Fruit fly (Drosophila melanogaster): Measurements from ENCODE around the gene CG6418.

Gene CG6418

DNA sequence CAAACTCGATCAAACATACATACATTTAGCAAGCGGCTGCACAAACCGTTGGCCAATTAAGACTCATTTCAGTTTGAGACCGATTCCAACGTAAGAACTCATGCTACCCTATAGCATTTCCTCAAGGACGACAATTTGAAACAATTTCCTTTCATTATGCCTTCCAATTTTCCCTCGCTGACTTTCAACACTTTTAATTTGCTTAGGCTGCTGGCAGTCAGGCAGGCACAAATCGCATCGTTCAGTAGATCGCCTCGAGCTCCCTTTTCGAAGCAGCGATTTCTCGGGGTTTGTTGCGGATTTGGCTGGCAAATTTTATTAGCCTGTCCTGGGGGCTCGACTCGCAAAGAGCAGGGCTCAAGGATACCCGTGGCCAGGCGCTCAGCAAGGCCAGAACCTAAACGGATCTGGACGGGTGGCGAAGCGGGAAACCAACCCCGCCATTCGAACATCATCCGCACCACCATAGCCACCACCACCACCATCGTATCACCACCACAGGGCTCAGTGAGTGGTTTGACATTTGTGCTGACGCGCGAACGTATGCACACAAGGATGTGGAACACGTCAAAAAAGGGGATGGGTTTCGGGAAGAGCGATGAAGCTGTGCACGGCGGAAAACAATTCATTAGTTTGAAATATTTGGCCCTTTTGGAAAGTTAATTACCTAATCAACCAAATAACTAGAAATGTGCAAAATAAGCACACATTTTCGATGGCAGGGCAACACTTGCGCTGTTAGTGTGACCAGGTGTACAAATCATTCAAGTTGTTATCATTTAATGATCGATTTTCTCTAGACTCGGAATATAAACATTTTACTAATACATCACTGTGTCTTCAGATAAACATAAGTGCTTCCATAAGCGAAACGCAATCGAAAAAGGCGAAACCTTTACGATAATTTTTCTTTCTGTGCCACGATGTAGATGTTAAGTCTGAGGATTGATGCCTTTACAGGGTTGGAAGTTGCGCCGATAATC lies 34.0 kb downstream of the CG6418 start:
- TF ChIP-seq woc (GFP tag; optimal IDR thresholded peaks at IDR 0.05) (peak; percentile 45), rgr (GFP tag; optimal IDR thresholded peaks at IDR 0.05) (peak; percentile 25), ey (GFP tag; optimal IDR thresholded peaks at IDR 0.05) (peak; percentile 39), Dif (GFP tag; optimal IDR thresholded peaks at IDR 0.05; ENCODE audit: partially characterized antibody) (peak; percentile 15), Abd-B (GFP tag; optimal IDR thresholded peaks at IDR 0.05) (no peak), psq (GFP tag; optimal IDR thresholded peaks at IDR 0.05) (peak; percentile 11), OdsH (GFP tag; optimal IDR thresholded peaks at IDR 0.05) (peak; percentile 11), fru (GFP tag; optimal IDR thresholded peaks at IDR 0.05) (peak; percentile 34), Jra (GFP tag; optimal IDR thresholded peaks at IDR 0.05) (no peak), foxo (GFP tag; optimal IDR thresholded peaks at IDR 0.05) (peak in 1 of 2 experiments; percentile 52)

DNA sequence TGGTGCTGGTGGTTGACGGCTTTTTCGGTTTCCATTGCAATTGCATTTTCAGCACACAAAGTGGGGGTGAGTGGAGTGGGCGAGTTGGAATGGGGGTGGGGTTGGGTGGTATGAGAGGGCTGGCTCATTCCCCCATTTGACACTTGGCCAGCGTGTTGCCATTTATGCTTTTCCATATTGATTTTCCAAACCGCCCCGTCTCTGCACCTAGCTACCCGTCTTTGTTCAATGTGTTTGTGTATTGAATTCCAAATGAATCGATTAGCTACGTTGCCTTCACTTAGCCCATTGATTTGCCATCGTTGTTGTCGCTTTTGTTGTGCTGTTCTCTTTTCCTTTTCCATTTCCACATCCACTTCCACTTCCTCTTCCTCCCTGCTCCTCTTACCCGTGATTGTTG lies 35.2 kb downstream of the CG6418 start:
- no peak for TF ChIP-seq Hr83 (GFP tag; optimal IDR thresholded peaks at IDR 0.05; ENCODE audit: poor library complexity, severe bottlenecking)
- TF ChIP-seq Dfd (GFP tag; optimal IDR thresholded peaks at IDR 0.05) = no peak
- no peak for TF ChIP-seq jim (GFP tag; optimal IDR thresholded peaks at IDR 0.05)
- no peak for TF ChIP-seq dsf (GFP tag; optimal IDR thresholded peaks at IDR 0.05; ENCODE audit: borderline replicate concordance)
- TF ChIP-seq pan (optimal IDR thresholded peaks at IDR 0.05) = no peak
- no peak for TF ChIP-seq CrebA (GFP tag; optimal IDR thresholded peaks at IDR 0.05; ENCODE audit: borderline replicate concordance)
- no peak for TF ChIP-seq rgr (GFP tag; optimal IDR thresholded peaks at IDR 0.05)
- TF ChIP-seq OdsH (GFP tag; optimal IDR thresholded peaks at IDR 0.05) = no peak

DNA sequence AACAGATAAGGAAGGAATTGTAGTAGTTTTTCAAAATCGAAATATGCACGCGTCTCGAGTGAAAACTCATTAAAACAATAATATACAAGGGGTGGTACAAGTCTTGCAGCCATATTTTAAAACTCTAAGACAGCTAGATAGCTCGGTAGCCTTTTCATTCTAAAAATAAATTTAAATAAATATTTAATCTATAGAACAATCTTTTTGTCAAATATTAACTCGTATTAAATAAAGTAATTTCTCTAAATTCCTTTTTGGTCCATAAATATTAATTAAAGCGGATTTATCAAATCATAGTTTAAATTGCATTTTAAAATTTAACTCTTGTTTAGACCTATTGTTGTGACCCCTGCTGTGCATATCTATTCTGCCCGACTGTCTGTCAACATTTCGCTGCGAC lies 35.6 kb downstream of the CG6418 start:
- TF ChIP-seq N (GFP tag; optimal IDR thresholded peaks at IDR 0.05) = no peak
- TF ChIP-seq Hr83 (GFP tag; optimal IDR thresholded peaks at IDR 0.05; ENCODE audit: poor library complexity, severe bottlenecking) = no peak
- TF ChIP-seq Rel (GFP tag; optimal IDR thresholded peaks at IDR 0.05) = no peak
- no peak for TF ChIP-seq Rel (tag; optimal IDR thresholded peaks at IDR 0.05)
- TF ChIP-seq dsf (GFP tag; optimal IDR thresholded peaks at IDR 0.05; ENCODE audit: borderline replicate concordance) = no peak
- no peak for TF ChIP-seq sage (GFP tag; optimal IDR thresholded peaks at IDR 0.05)
- no peak for TF ChIP-seq ey (GFP tag; optimal IDR thresholded peaks at IDR 0.05)
- TF ChIP-seq lola (GFP tag; optimal IDR thresholded peaks at IDR 0.05) = no peak
- peak; percentile 14 for TF ChIP-seq sv (GFP tag; optimal IDR thresholded peaks at IDR 0.05)
- no peak for TF ChIP-seq Jra (GFP tag; optimal IDR thresholded peaks at IDR 0.05)
- peak; percentile 44 for TF ChIP-seq HLH106 (tag; optimal IDR thresholded peaks at IDR 0.05)
- peak; percentile 3 for TF ChIP-seq h (GFP tag; optimal IDR thresholded peaks at IDR 0.05)
- peak; percentile 13 for TF ChIP-seq dmrt93B (GFP tag; optimal IDR thresholded peaks at IDR 0.05)
- TF ChIP-seq tai (GFP tag; optimal IDR thresholded peaks at IDR 0.05) = no peak
- no peak for TF ChIP-seq Vsx2 (GFP tag; optimal IDR thresholded peaks at IDR 0.05; ENCODE audit: partially characterized antibody)
- no peak for TF ChIP-seq Myc (optimal IDR thresholded peaks at IDR 0.05)
- TF ChIP-seq foxo (GFP tag; optimal IDR thresholded peaks at IDR 0.05) = peak in 1 of 2 experiments; percentile 19
- TF ChIP-seq Hnf4 (GFP tag; optimal IDR thresholded peaks at IDR 0.05) = no peak
- TF ChIP-seq psq (GFP tag; optimal IDR thresholded peaks at IDR 0.05) = peak; percentile 30
- no peak for TF ChIP-seq usp (GFP tag; optimal IDR thresholded peaks at IDR 0.05)
- no peak for TF ChIP-seq OdsH (GFP tag; optimal IDR thresholded peaks at IDR 0.05)
- no peak for TF ChIP-seq br (GFP tag; optimal IDR thresholded peaks at IDR 0.05)
- TF ChIP-seq woc (GFP tag; optimal IDR thresholded peaks at IDR 0.05) = no peak
- TF ChIP-seq Hr78 (GFP tag; optimal IDR thresholded peaks at IDR 0.05) = no peak
- TF ChIP-seq jim (GFP tag; optimal IDR thresholded peaks at IDR 0.05) = no peak
- TF ChIP-seq Abd-B (GFP tag; optimal IDR thresholded peaks at IDR 0.05) = no peak
- no peak for TF ChIP-seq CG32264 (GFP tag; optimal IDR thresholded peaks at IDR 0.05)
- TF ChIP-seq pan (optimal IDR thresholded peaks at IDR 0.05) = no peak
- TF ChIP-seq rgr (GFP tag; optimal IDR thresholded peaks at IDR 0.05) = no peak
- TF ChIP-seq fru (GFP tag; optimal IDR thresholded peaks at IDR 0.05) = no peak
- TF ChIP-seq Dif (GFP tag; optimal IDR thresholded peaks at IDR 0.05; ENCODE audit: partially characterized antibody) = no peak
- peak; percentile 48 for TF ChIP-seq Sp1 (GFP tag; optimal IDR thresholded peaks at IDR 0.05)
- no peak for TF ChIP-seq Dfd (GFP tag; optimal IDR thresholded peaks at IDR 0.05)
- TF ChIP-seq GATAd (GFP tag; optimal IDR thresholded peaks at IDR 0.05) = no peak
- no peak for TF ChIP-seq CrebA (GFP tag; optimal IDR thresholded peaks at IDR 0.05; ENCODE audit: borderline replicate concordance)
- no peak for TF ChIP-seq dl (GFP tag; optimal IDR thresholded peaks at IDR 0.05; ENCODE audit: insufficient read depth in 1 of 2, partially characterized antibody in 2 of 2)
- TF ChIP-seq CG9705 (GFP tag; optimal IDR thresholded peaks at IDR 0.05) = no peak
- no peak for TF ChIP-seq brk (GFP tag; optimal IDR thresholded peaks at IDR 0.05)
- TF ChIP-seq Mio (GFP tag; optimal IDR thresholded peaks at IDR 0.05) = no peak

Data from whole organism, wandering third instar larva.